Worm (Caenorhabditis elegans) whole organism, midembryonic: ENCODE measurements around the gene Y54G2A.16.

Source experiments
- T22C8.4 ChIP-seq: fragments of 200-800 bp; sonication (Bioruptor generic); IDR thresholded peaks from 2 replicates; pipeline ENCODE4 v1.3.6; 2022; ENCODE audit warnings: missing genetic modification characterization, missing compliant biosample characterization
- cog-1 ChIP-seq: sonication (generic microtip); optimal IDR thresholded peaks from 2 replicates; lab custom pipeline; 2016; ENCODE audit warnings: missing genetic modification characterization, missing compliant biosample characterization
- flt-1 ChIP-seq: fragments of 200-800 bp; sonication (Bioruptor generic); IDR thresholded peaks from 2 replicates; pipeline ENCODE4 v1.3.6; 2022; ENCODE audit warnings: missing genetic modification characterization, missing compliant biosample characterization
- klf-2 ChIP-seq: fragments of 200-800 bp; sonication (Bioruptor generic); conservative IDR thresholded peaks from 2 replicates; pipeline ENCODE4 v1.3.6; 2022; ENCODE audit warnings: missing genetic modification reagents, missing genetic modification characterization, missing compliant biosample characterization
- med-1 ChIP-seq: sonication (generic microtip); optimal IDR thresholded peaks from 2 replicates; lab custom pipeline; 2017; ENCODE audit warnings: missing genetic modification characterization, mild to moderate bottlenecking, missing compliant biosample characterization, antibody characterized with exemption, missing genetic modification reagents; ENCODE audit not compliant: insufficient read depth
- tab-1 ChIP-seq: fragments of 200-800 bp; sonication (Bioruptor generic); IDR thresholded peaks from 2 replicates; pipeline ENCODE4 v1.3.6; 2022; ENCODE audit warnings: missing genetic modification characterization, missing compliant biosample characterization
- ztf-23 ChIP-seq: fragments of 200-800 bp; sonication (Bioruptor generic); IDR thresholded peaks from 2 replicates; pipeline ENCODE4 v1.3.6; 2022; ENCODE audit warnings: missing genetic modification reagents, missing genetic modification characterization, missing compliant biosample characterization
- ztf-29 ChIP-seq: fragments of 200-800 bp; sonication (Bioruptor generic); IDR thresholded peaks from 2 replicates; pipeline ENCODE4 v1.3.6; 2022; ENCODE audit warnings: missing genetic modification reagents, missing genetic modification characterization, missing compliant biosample characterization

ce11 chrIV:2885260-2885659, 20.6 kb upstream of the Y54G2A.16 start:
- TF ChIP-seq tab-1 (GFP tag; lab: Robert Waterston, UW) = no peak
- TF ChIP-seq T22C8.4 (GFP tag; lab: Robert Waterston, UW) = no peak
- no peak for TF ChIP-seq ztf-23 (GFP tag; lab: Robert Waterston, UW)
- no peak for TF ChIP-seq klf-2 (GFP tag; lab: Robert Waterston, UW)
- no peak for TF ChIP-seq flt-1 (GFP tag; lab: Robert Waterston, UW)
- TF ChIP-seq ztf-29 (GFP tag; lab: Robert Waterston, UW) = no peak
- TF ChIP-seq cog-1 (tag; lab: Kevin White, UChicago) = no peak
- TF ChIP-seq med-1 (GFP tag; lab: Kevin White, UChicago) = no peak
